Worm (Caenorhabditis elegans) whole organism, mixed stage, embryonic: ENCODE measurements around the gene sru-6.

Source experiments
- ces-1 ChIP-seq: fragments of 150-350 bp; optimal IDR thresholded peaks from 2 replicates; lab custom pipeline; 2014; ENCODE audit warnings: missing biosample characterization, missing genetic modification reagents, missing genetic modification characterization
- elt-1 ChIP-seq: sonication (generic microtip); optimal IDR thresholded peaks from 2 replicates; lab custom pipeline; 2017; ENCODE audit warnings: missing genetic modification characterization, mild to moderate bottlenecking, missing compliant biosample characterization, antibody characterized with exemption, moderate library complexity, borderline replicate concordance; ENCODE audit not compliant: insufficient read depth
- lin-13 ChIP-seq: fragments of 150-350 bp; optimal IDR thresholded peaks from 2 replicates; lab custom pipeline; 2014; ENCODE audit warnings: missing biosample characterization, missing genetic modification characterization
- nhr-12 ChIP-seq: fragments of 150-350 bp; optimal IDR thresholded peaks from 2 replicates; lab custom pipeline; 2014; ENCODE audit warnings: missing biosample characterization, missing genetic modification characterization
- nhr-2 ChIP-seq: fragments of 150-350 bp; optimal IDR thresholded peaks from 2 replicates; lab custom pipeline; 2014; ENCODE audit warnings: missing biosample characterization, missing genetic modification characterization
- nhr-237 ChIP-seq: fragments of 150-350 bp; optimal IDR thresholded peaks from 2 replicates; lab custom pipeline; 2014; ENCODE audit warnings: missing biosample characterization, missing genetic modification characterization
- nhr-28 ChIP-seq: fragments of 150-350 bp; optimal IDR thresholded peaks from 2 replicates; lab custom pipeline; 2014; ENCODE audit warnings: missing biosample characterization, missing genetic modification characterization
- nhr-76 ChIP-seq: sonication (generic microtip); optimal IDR thresholded peaks from 2 replicates; lab custom pipeline; 2017; ENCODE audit warnings: missing biosample characterization, missing genetic modification characterization
- pha-4 ChIP-seq: fragments of 150-350 bp; optimal IDR thresholded peaks from 2 replicates; lab custom pipeline; 2018; ENCODE audit warnings: missing biosample characterization, missing genetic modification reagents, missing genetic modification characterization
- snpc-4 ChIP-seq: fragments of 150-350 bp; optimal IDR thresholded peaks from 2 replicates; lab custom pipeline; 2014; ENCODE audit warnings: missing biosample characterization, missing genetic modification characterization
- unc-39 ChIP-seq: fragments of 150-350 bp; optimal IDR thresholded peaks from 2 replicates; lab custom pipeline; 2014; ENCODE audit warnings: missing biosample characterization, missing genetic modification characterization
- unc-62 ChIP-seq: fragments of 150-350 bp; optimal IDR thresholded peaks from 2 replicates; lab custom pipeline; 2014; ENCODE audit warnings: missing biosample characterization, missing genetic modification reagents, missing genetic modification characterization
- ztf-11 ChIP-seq: fragments of 150-350 bp; optimal IDR thresholded peaks from 2 replicates; lab custom pipeline; 2014; ENCODE audit warnings: missing biosample characterization, missing genetic modification characterization

DNA sequence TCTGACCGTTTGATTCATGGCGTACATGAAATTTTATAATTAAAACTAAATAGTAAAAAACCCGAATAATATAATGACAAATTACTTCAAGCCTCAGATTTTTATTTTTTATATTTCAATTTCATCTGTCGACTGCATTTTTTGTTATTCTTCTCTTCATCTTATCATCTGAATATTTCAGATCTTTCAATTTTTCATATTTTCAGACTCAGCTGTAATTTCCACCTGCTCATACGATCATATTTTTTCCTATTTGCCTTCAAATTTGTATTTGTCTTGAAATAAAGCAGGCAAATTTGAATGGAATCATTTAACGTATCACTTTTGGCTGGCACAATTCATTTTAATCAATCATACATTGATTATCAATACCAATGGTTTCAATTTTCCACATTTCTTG, 7.7 kb downstream of the sru-6 start, which contains the start of gene sru-4:
- TF ChIP-seq snpc-4 (tag; lab: Kevin White, UChicago), result no peak
- TF ChIP-seq nhr-12 (tag; lab: Kevin White, UChicago), result no peak
- TF ChIP-seq nhr-2 (tag; lab: Kevin White, UChicago), result no peak
- no peak for TF ChIP-seq elt-1
- no peak for TF ChIP-seq nhr-28
- TF ChIP-seq lin-13 (tag; lab: Kevin White, UChicago), result no peak
- no peak for TF ChIP-seq nhr-237 (tag; lab: Kevin White, UChicago)
- TF ChIP-seq ces-1, result no peak
- no peak for TF ChIP-seq unc-62 (GFP tag; lab: Kevin White, UChicago)
- no peak for TF ChIP-seq unc-39
- no peak for TF ChIP-seq ztf-11 (tag; lab: Kevin White, UChicago)
- TF ChIP-seq pha-4 (tag; lab: Kevin White, UChicago), result no peak
- no peak for TF ChIP-seq nhr-76 (tag; lab: Kevin White, UChicago)
